Worm (Caenorhabditis elegans) whole organism, L1 larva: Measurements from ENCODE around the gene irld-50.

Experiments used
- C04F5.9 ChIP-seq: sonication (generic microtip); optimal IDR thresholded peaks from 2 replicates; lab custom pipeline; 2016; ENCODE audit warnings: missing genetic modification characterization, missing compliant biosample characterization
- C34B4.2 ChIP-seq: sonication (generic microtip); optimal IDR thresholded peaks from 2 replicates; lab custom pipeline; 2017; ENCODE audit warnings: mild to moderate bottlenecking, missing genetic modification characterization, missing compliant biosample characterization
- Y116A8C.19 ChIP-seq: sonication (generic microtip); optimal IDR thresholded peaks from 2 replicates; lab custom pipeline; 2016; ENCODE audit warnings: missing compliant biosample characterization, missing genetic modification characterization, borderline replicate concordance
- alr-1 ChIP-seq: fragments of 200-800 bp; sonication (Bioruptor generic); optimal IDR thresholded peaks from 2 replicates; lab custom pipeline; 2018; ENCODE audit warnings: borderline replicate concordance, mild to moderate bottlenecking, missing genetic modification characterization, missing compliant biosample characterization
- blmp-1 ChIP-seq: fragments of 150-350 bp; optimal IDR thresholded peaks from 2 replicates; lab custom pipeline; 2014; ENCODE audit warnings: missing biosample characterization, missing genetic modification characterization
- ceh-63 ChIP-seq: fragments of 200-800 bp; sonication (Bioruptor generic); optimal IDR thresholded peaks from 2 replicates; lab custom pipeline; 2018; ENCODE audit warnings: mild to moderate bottlenecking, missing genetic modification characterization, missing compliant biosample characterization
- ces-1 ChIP-seq: fragments of 150-350 bp; optimal IDR thresholded peaks from 2 replicates; lab custom pipeline; 2014; ENCODE audit warnings: missing biosample characterization, missing genetic modification reagents, missing genetic modification characterization
- efl-1 ChIP-seq, 4 experiments: fragments of 150-350 bp; optimal IDR thresholded peaks in 3 of 4; peaks in 1 of 4; 1 replicate in 1 of 4; 2 replicates in 3 of 4; lab custom pipeline; 2014; ENCODE audit warnings: missing biosample characterization in 2 of 4, missing genetic modification characterization in 2 of 4, missing genetic modification reagents in 2 of 4
- egl-27 ChIP-seq, 2 experiments: fragments of 150-350 bp in 1 of 2; sonication (generic microtip); optimal IDR thresholded peaks; 3 replicates each; lab custom pipeline; 2017 to 2018; ENCODE audit warnings: missing biosample characterization in 2 of 2, missing genetic modification characterization in 2 of 2, missing genetic modification reagents in 2 of 2
- ets-5 ChIP-seq: fragments of 200-800 bp; sonication (Bioruptor generic); IDR thresholded peaks from 2 replicates; pipeline ENCODE4 v1.3.6; 2022; ENCODE audit warnings: missing genetic modification characterization, missing compliant biosample characterization
- fkh-4 ChIP-seq: sonication (generic microtip); optimal IDR thresholded peaks from 2 replicates; lab custom pipeline; 2016; ENCODE audit warnings: missing compliant biosample characterization, missing genetic modification characterization, borderline replicate concordance
- hlh-17 ChIP-seq: fragments of 200-800 bp; sonication (Bioruptor generic); optimal IDR thresholded peaks from 2 replicates; lab custom pipeline; 2018; ENCODE audit warnings: missing genetic modification characterization, mild to moderate bottlenecking, missing compliant biosample characterization, moderate library complexity, borderline replicate concordance
- hpl-2 ChIP-seq: fragments of 150-350 bp; optimal IDR thresholded peaks from 2 replicates; lab custom pipeline; 2014; ENCODE audit warnings: missing biosample characterization, missing genetic modification reagents, missing genetic modification characterization
- irx-1 ChIP-seq: sonication (generic microtip); optimal IDR thresholded peaks from 2 replicates; lab custom pipeline; 2016; ENCODE audit warnings: missing genetic modification characterization, missing compliant biosample characterization
- jun-1 ChIP-seq: fragments of 150-350 bp; optimal IDR thresholded peaks from 2 replicates; lab custom pipeline; 2014; ENCODE audit warnings: missing biosample characterization, missing genetic modification reagents, missing genetic modification characterization
- lin-13 ChIP-seq: fragments of 150-350 bp; optimal IDR thresholded peaks from 2 replicates; lab custom pipeline; 2014; ENCODE audit warnings: missing biosample characterization, missing genetic modification reagents, missing genetic modification characterization
- lin-14 ChIP-seq: fragments of 200-800 bp; sonication (Bioruptor generic); optimal IDR thresholded peaks from 2 replicates; lab custom pipeline; 2018; ENCODE audit warnings: mild to moderate bottlenecking, missing genetic modification characterization, moderate library complexity, missing compliant biosample characterization
- lin-39 ChIP-seq: fragments of 150-350 bp; optimal IDR thresholded peaks from 2 replicates; lab custom pipeline; 2014; ENCODE audit warnings: missing biosample characterization, missing genetic modification reagents, missing genetic modification characterization
- mab-9 ChIP-seq: fragments of 200-800 bp; sonication (Bioruptor generic); IDR thresholded peaks from 2 replicates; pipeline ENCODE4 v1.3.6; 2022; ENCODE audit warnings: missing genetic modification reagents, missing genetic modification characterization, missing compliant biosample characterization
- mdl-1 ChIP-seq, 2 experiments: fragments of 150-350 bp; optimal IDR thresholded peaks; 2 replicates each; lab custom pipeline; 2014 to 2017; ENCODE audit warnings: missing biosample characterization in 2 of 2, missing genetic modification characterization in 2 of 2, inconsistent platforms in 1 of 2
- nhr-12 ChIP-seq: sonication (generic microtip); optimal IDR thresholded peaks from 2 replicates; lab custom pipeline; 2017; ENCODE audit warnings: missing biosample characterization, missing genetic modification characterization
- nhr-20 ChIP-seq: sonication (generic microtip); optimal IDR thresholded peaks from 2 replicates; lab custom pipeline; 2016; ENCODE audit warnings: mild to moderate bottlenecking, missing genetic modification characterization, missing compliant biosample characterization
- nhr-28 ChIP-seq: fragments of 150-350 bp; optimal IDR thresholded peaks from 2 replicates; lab custom pipeline; 2014; ENCODE audit warnings: missing biosample characterization, missing genetic modification characterization
- nhr-47 ChIP-seq: sonication (generic microtip); optimal IDR thresholded peaks from 2 replicates; lab custom pipeline; 2016; ENCODE audit warnings: mild to moderate bottlenecking, missing genetic modification characterization, moderate library complexity, missing compliant biosample characterization
- nhr-71 ChIP-seq: sonication (generic microtip); optimal IDR thresholded peaks from 2 replicates; lab custom pipeline; 2016; ENCODE audit warnings: mild to moderate bottlenecking, missing genetic modification characterization, moderate library complexity, missing compliant biosample characterization
- pag-3 ChIP-seq: sonication (generic microtip); optimal IDR thresholded peaks from 2 replicates; lab custom pipeline; 2017; ENCODE audit warnings: missing genetic modification characterization, mild to moderate bottlenecking, missing compliant biosample characterization, antibody characterized with exemption, borderline replicate concordance; ENCODE audit not compliant: insufficient read depth
- pax-3 ChIP-seq: fragments of 200-800 bp; sonication (Bioruptor generic); optimal IDR thresholded peaks from 2 replicates; lab custom pipeline; 2018; ENCODE audit warnings: mild to moderate bottlenecking, missing genetic modification characterization, moderate library complexity, missing compliant biosample characterization
- skn-1 ChIP-seq: fragments of 150-350 bp; optimal IDR thresholded peaks from 2 replicates; lab custom pipeline; 2014; ENCODE audit warnings: missing biosample characterization, missing genetic modification characterization
- snpc-4 ChIP-seq: fragments of 150-350 bp; optimal IDR thresholded peaks from 2 replicates; lab custom pipeline; 2014; ENCODE audit warnings: missing biosample characterization, missing genetic modification characterization
- sox-4 ChIP-seq: sonication (generic microtip); optimal IDR thresholded peaks from 2 replicates; lab custom pipeline; 2016; ENCODE audit warnings: missing genetic modification characterization, missing compliant biosample characterization
- tbx-2 ChIP-seq: sonication (generic microtip); optimal IDR thresholded peaks from 2 replicates; lab custom pipeline; 2016; ENCODE audit warnings: missing genetic modification characterization, missing compliant biosample characterization
- unc-130 ChIP-seq: fragments of 150-350 bp; optimal IDR thresholded peaks from 2 replicates; lab custom pipeline; 2017; ENCODE audit warnings: missing biosample characterization, missing genetic modification characterization, inconsistent platforms
- unc-62 ChIP-seq: fragments of 150-350 bp; optimal IDR thresholded peaks from 2 replicates; lab custom pipeline; 2014; ENCODE audit warnings: missing biosample characterization, missing genetic modification reagents, missing genetic modification characterization
- zag-1 ChIP-seq: fragments of 150-350 bp; optimal IDR thresholded peaks from 2 replicates; lab custom pipeline; 2014; ENCODE audit warnings: missing biosample characterization, missing genetic modification characterization
- zip-4 ChIP-seq: fragments of 200-800 bp; sonication (Bioruptor generic); optimal IDR thresholded peaks from 2 replicates; lab custom pipeline; 2018; ENCODE audit warnings: mild to moderate bottlenecking, missing genetic modification characterization, moderate library complexity, missing compliant biosample characterization
- ztf-11 ChIP-seq, 2 experiments: sonication (generic microtip); optimal IDR thresholded peaks; 2 replicates each; lab custom pipeline; 2016 to 2017; ENCODE audit warnings: missing genetic modification characterization in 2 of 2, missing biosample characterization in 1 of 2, missing compliant biosample characterization in 1 of 2

Gene irld-50

DNA sequence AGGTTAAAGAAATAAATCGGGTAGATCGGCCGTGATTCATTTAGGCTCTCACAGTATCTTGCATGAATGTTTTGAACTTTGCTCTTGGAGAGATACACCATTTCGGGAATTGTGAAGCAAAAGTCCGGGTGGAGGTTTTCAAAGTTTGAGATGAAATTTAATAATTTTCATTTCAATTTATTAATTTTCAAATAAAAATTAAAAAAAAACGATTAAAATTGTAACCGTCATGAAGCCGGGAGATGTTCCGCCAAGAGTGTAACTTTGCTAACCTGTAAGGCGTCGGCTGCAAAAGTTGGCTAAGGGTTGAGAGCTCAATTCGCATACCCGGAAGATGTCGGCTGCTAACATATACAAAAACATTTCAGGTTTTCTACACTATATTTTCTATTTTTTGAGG, 9.5 kb downstream of the irld-50 start, which contains the start of gene irld-67:
Gene irld-67, minus strand, starts transcription at position 101 of the 400 bp plus-strand sequence.
- no peak for TF ChIP-seq hpl-2

DNA sequence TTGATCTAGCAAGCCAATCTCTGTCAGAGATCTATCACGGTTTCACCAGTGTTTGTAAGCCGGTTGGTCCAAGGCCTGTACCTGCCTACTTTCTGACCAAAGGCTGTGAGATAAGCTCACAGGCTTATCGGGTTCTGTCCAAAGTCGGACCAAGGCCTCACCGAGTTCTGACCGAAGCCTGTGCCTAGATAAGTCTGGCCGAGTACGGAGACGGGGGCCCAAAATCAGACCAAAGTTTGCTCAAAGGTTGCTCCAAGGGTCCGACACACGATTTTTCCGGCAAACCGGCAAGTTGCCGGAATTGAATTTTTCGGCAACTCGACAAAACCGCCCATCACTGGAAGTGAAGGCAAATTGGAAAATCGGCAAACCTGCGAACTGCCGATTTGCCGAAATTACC, 12.3 kb downstream of the irld-50 start:
- TF ChIP-seq efl-1 (optimal IDR thresholded peaks at IDR 0.05; lab: Kevin White, UChicago) (no peak), efl-1 (GFP tag; optimal IDR thresholded peaks at IDR 0.05 in 1 of 2; lab: Kevin White, UChicago) (peak in 1 of 2 experiments; percentile 65), unc-130 (tag; lab: Kevin White, UChicago) (no peak)

DNA sequence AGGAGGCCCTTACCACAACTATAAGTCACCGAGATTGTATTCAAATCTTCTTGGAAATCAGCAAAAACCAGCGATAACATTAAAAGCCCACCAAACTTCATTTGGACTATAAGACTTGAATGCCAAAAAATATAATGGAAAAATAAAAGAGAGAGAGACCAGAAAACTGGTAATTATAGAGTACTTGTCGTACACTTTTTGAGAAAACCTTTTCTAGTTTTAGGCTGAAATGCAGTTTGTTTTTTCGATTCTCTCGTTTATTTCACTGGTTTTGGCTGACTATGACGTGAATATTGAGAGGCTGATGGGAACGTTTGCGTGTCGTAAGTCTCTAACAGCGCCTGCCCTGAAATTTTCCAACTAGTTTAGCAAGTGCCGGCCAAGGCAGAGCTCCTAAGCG, 13.4 kb downstream of the irld-50 start, which contains the start of the genes irld-64 and irld-63:
Gene irld-64, minus strand, starts transcription at position 101 of the 400 bp plus-strand sequence.
Gene irld-63, plus strand, starts transcription at position 230 of the 400 bp plus-strand sequence.
- TF ChIP-seq nhr-28 (no peak), nhr-71 (tag; lab: Kevin White, UChicago) (no peak), unc-62 (GFP tag; lab: Kevin White, UChicago) (no peak), nhr-12 (tag; lab: Kevin White, UChicago) (no peak), hpl-2 (no peak), hlh-17 (GFP tag; lab: Kevin White, UChicago) (no peak), lin-14 (GFP tag; lab: Kevin White, UChicago) (no peak), unc-130 (tag; lab: Kevin White, UChicago) (no peak), nhr-47 (tag; lab: Kevin White, UChicago) (no peak), ztf-11 (tag; optimal IDR thresholded peaks at IDR 0.05; lab: Kevin White, UChicago) (no peak), lin-39 (no peak), blmp-1 (no peak), alr-1 (tag; lab: Kevin White, UChicago) (no peak), skn-1 (tag; lab: Kevin White, UChicago) (no peak), egl-27 (tag; optimal IDR thresholded peaks at IDR 0.05; lab: Kevin White, UChicago) (no peak), Y116A8C.19 (tag; lab: Kevin White, UChicago) (no peak), mab-9 (no peak), C04F5.9 (tag; lab: Kevin White, UChicago) (no peak), snpc-4 (no peak), zag-1 (tag; lab: Kevin White, UChicago) (no peak)

DNA sequence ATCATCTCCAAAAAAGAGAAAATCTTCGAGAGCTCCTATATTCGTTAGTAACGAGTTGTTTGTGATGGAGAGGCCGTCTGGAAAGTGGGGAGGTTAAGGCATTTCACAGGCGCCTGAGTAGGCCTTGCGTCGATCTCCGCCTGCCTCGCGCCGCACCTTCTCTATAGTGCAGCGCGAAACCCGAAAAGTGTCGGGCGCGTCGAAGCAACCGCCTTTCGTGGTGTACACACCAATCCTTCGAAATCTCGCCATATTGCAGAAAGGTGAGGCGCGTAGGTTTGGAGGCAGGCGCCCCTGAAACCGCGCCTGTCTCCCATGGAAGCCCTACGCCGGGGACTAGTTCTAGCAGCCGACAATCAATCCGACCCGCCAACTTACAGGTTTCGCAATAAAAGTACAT, 14.0 kb downstream of the irld-50 start:
- TF ChIP-seq C34B4.2 (tag; lab: Kevin White, UChicago): no peak
- no peak for TF ChIP-seq efl-1 (optimal IDR thresholded peaks at IDR 0.05; lab: Kevin White, UChicago)
- peak in 1 of 2 experiments; percentile 25 for TF ChIP-seq efl-1 (GFP tag; optimal IDR thresholded peaks at IDR 0.05 in 1 of 2; lab: Kevin White, UChicago)

DNA sequence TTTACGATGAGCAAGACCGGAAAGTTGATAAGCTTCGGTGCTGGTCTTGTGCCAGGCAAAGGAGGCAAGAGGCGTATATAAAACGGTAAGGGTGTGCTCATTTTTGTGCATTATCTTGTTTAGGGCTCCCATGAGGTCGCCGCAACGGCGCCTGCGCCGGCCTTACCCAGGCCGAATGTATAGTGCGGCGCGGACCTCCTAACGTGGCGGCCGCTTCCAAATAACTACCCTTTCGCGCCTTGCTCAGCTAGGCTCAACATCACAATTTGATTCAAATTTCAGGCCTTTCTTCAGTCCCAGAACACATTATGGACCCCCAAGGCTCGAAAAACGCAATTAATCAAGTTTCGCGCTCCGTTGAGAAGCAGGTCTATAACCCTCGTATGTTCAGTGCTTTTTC, 16.3 kb downstream of the irld-50 start, which contains the start of the genes ZK355.3 and ZK355.8:
Gene ZK355.3, minus strand, starts transcription at position 101 of the 400 bp plus-strand sequence.
Gene ZK355.8, plus strand, starts transcription at position 272 of the 400 bp plus-strand sequence.
- TF ChIP-seq lin-14 (GFP tag; lab: Kevin White, UChicago) (no peak), ces-1 (no peak), jun-1 (tag; lab: Kevin White, UChicago) (no peak), nhr-20 (tag; lab: Kevin White, UChicago) (no peak), irx-1 (tag; lab: Kevin White, UChicago) (no peak), sox-4 (no peak), zip-4 (GFP tag; lab: Kevin White, UChicago) (no peak), mab-9 (no peak), egl-27 (tag; optimal IDR thresholded peaks at IDR 0.05; lab: Kevin White, UChicago) (no peak), skn-1 (tag; lab: Kevin White, UChicago) (no peak), C04F5.9 (tag; lab: Kevin White, UChicago) (no peak), pax-3 (no peak), pag-3 (tag; lab: Kevin White, UChicago) (no peak), fkh-4 (tag; lab: Kevin White, UChicago) (no peak), tbx-2 (no peak), ets-5 (no peak), ceh-63 (no peak), mdl-1 (tag; optimal IDR thresholded peaks at IDR 0.05; lab: Kevin White, UChicago) (no peak), lin-13 (GFP tag; lab: Kevin White, UChicago) (no peak)
